Fruit fly (Drosophila melanogaster) whole organism, larva: ENCODE measurements around the gene CG43074.
A peak's percentile ranks its signal among the peaks of the same experiment; 100 is the strongest.

Experiments
- noc ChIP-seq: fragments of 200-800 bp; sonication (Bioruptor generic); optimal IDR thresholded peaks from 3 replicates; lab custom pipeline; 2019; ENCODE audit warnings: missing biosample characterization, mild to moderate bottlenecking, missing genetic modification characterization, moderate library complexity

The CG43074 gene

DNA sequence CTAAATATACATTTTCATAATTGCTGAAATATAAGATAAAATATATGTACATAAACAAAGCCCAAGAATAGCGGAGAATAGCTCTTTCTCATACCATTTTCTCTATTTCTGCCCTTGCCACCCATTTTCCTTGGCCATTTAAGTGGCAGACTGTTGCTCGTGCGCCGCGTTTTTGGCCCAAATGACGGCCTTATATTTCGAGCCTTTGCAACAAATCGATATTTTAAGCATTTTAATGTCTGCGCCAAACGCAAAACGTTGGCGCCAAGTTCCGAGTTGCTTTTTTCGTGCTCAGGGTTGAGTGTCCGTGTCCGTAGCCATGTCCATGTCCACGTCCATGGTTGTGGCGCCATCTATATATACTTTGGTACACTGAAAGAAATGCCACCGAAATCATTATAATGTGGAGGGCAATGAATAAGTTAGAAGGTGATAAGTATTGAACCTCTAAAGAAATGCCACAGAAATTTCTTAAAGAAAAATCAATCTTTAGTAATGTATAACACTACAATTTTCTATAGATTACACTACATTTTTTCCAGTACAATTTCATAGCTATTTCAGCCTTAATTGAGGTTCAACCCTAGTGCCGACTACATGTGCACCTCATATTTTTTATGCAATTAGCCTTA, 7.8 kb upstream of the CG43074 start:
- no peak for TF ChIP-seq noc

dm6 chr3L:3485088-3485710, 746 bp upstream of the CG43074 start:
- TF ChIP-seq noc, result peak; percentile 81

dm6 chr3L:3479551-3479950, 4.9 kb downstream of the CG43074 start:
- TF ChIP-seq noc, result no peak

DNA sequence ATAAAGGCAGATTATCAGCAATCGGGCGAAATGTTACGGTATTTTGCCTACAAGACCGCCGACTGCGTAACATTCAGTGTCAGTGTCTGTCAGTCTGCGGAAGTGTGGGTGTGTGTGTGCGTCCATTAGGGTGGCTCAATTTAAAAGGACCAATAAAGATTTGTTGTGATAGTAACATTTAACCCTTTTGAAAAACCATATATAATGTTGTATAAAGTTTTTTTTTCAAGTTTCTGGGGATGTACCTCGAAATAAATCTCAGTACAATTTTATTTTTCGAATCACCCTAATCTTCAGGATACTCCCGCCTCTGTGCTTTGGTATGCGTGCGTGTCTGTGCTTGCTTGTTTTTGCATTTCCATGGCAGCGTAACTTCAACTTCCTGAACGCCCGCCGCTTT, 11.7 kb downstream of the CG43074 start:
- TF ChIP-seq noc, result no peak

DNA sequence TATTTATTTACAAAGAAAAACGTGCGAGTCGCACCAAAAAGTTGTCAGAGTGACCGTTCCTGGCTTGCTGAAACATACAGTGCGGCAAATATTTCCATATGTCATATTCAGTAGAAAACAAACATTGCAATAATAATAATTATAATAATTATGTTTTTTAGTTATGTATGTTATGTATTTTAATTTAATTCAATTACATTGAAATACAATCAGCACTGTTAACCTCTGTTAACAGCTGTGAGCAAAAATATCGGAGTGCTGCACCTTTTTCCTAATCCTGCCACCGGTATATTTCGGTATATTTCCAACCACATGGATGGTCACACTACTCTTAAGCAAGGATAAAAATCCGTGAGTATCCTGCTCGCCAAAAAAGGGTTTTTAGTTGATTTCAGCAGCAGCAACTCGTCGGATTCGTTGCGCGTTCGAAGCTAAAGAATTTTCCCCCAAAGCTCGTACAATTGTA, 12.4 kb downstream of the CG43074 start, which contains the start of the genes CG32267 and CG42324:
Gene CG32267, minus strand, starts transcription at position 51 of the 466 bp plus-strand sequence.
Gene CG42324, plus strand, starts transcription at position 385 of the 466 bp plus-strand sequence.
- TF ChIP-seq noc, result no peak

DNA sequence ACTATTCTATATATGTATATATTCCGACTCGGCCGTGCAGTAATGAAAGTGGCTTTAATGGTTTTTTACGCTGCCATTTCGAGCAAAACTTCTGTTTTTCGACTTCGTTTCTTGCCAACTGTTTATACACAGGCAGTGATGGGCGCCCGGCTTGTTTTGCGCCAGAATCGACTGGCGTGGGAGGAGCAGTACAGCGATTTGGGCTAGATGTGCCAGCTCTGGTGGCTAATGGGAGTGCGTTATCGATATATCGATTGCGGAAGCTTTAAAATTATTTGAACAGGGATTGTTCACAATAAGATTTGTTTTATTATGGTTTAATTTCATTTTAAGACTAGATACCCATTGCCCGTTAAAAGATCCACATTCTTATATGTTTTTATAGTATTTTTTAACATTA, 13.3 kb downstream of the CG43074 start, which contains the start of gene CG14971:
Gene CG14971, minus strand, starts transcription at position 136 of the 400 bp plus-strand sequence.
- peak; percentile 44 for TF ChIP-seq noc

DNA sequence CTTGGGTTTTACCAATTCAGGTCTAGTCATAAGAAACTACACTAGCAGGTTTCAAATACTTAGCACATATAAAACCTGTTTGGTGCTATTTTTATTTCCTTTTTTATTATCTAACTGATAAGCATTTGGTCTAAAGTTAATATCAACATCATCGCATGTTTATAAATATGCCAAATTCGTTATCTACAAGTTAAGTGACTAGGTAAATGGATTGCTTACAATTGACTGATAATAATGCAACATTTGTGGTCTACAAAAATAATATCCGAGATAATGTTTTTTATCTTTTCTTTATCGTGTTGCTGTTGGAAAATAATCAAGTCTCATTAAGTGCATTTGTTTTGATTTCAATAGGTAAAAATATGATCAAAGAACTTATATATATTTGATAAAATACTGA, 14.7 kb downstream of the CG43074 start:
- TF ChIP-seq noc, result peak; percentile 17

dm6 chr3L:3466200-3466599, 18.3 kb downstream of the CG43074 start, which contains the start of gene CycJ:
Gene CycJ, plus strand, starts transcription at chr3L:3466428.
- TF ChIP-seq noc, result no peak

- no peak for TF ChIP-seq noc
Observed at dm6 chr3L:3461557-3462414, 22.7 kb downstream of the CG43074 start.

DNA sequence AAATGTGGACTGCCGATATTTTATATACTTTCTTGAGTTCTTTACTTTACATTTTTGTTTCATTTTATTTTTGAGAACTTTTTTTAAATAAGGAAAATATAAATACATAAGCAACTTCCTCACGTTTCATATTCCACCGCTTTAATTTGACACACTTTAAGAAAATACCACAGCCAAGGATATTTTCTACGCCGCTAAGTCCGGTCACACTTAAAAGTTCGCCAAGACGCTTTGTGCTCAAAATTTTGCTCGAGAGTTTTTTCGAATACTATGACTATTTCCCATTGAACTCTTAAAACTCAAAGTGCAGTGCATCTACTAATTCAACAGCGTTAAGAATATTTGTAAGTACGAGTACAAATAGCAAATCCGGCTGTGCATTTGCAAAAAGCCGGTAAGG, 23.3 kb downstream of the CG43074 start, which contains the start of the genes CG46463 and armi:
Gene CG46463, plus strand, starts transcription at position 197 of the 400 bp plus-strand sequence.
Gene armi, plus strand, starts transcription at position 199 of the 400 bp plus-strand sequence.
- TF ChIP-seq noc, result no peak

- TF ChIP-seq noc, result peak; percentile 34
Observed at dm6 chr3L:3460402-3461027, 23.9 kb downstream of the CG43074 start, which contains the start of gene eIF5B. Gene eIF5B, minus strand, starts transcription at chr3L:3460977.

- no peak for TF ChIP-seq noc
Observed at dm6 chr3L:3456922-3457321, 27.5 kb downstream of the CG43074 start.

DNA sequence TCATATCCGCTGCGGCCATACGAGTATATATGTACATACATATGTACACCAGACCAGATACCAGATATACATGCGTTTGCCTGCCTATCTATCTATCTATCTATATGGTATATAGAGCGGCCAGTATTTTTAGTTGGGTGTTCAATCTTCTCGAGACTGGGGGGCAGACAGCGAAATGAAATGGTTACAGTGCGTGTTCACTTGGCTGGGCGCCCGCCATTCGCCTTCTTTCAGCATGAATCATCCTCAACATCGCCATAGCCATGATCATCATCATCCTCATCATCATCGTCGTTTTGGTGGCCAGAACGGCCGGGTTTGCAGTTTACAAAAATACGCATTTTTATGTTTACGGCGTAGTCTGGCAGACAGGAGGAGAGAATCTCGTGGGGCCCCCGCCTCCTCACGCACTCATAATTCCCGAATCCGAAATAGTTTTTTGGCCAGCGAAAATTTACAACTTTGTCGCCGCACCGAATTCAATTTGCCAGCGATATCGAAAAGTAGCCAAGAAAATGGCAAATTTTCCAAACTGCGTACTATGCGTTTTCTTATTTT, 28.4 kb downstream of the CG43074 start:
- no peak for TF ChIP-seq noc

dm6 chr3L:3455555-3455939, 28.9 kb downstream of the CG43074 start:
- TF ChIP-seq noc, result no peak

dm6 chr3L:3454921-3455554, 29.4 kb downstream of the CG43074 start:
- no peak for TF ChIP-seq noc

DNA sequence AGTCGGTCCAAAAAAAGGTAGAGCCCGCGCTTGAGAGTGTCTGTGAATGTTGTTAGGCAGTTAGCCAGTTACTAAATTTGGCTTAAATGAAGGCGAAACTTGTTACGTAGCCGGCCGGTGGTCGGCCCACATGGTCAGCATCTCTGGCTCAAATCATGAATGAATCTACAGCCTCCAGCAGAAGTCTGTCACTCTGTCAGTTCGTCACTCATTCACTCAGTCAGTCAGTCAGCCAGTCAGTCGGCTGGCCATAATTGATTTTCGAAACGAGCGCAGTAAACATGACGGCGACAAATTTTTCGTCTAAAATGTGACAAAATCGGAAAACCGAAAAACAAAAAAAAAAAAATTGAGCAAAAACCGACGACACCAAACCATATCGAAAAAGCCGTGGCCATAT, 30.0 kb downstream of the CG43074 start:
- no peak for TF ChIP-seq noc
